Worm (Caenorhabditis elegans) whole organism, L4 larva: ENCODE measurements around the gene Y54E2A.8.
A peak's percentile ranks its signal among the peaks of the same experiment; 100 is the strongest.

ENCODE experiments used
- F10B5.3 ChIP-seq: sonication (generic microtip); optimal IDR thresholded peaks from 2 replicates; lab custom pipeline; 2016; ENCODE audit warnings: mild to moderate bottlenecking, missing genetic modification characterization, missing compliant biosample characterization
- R02D3.7 ChIP-seq: fragments of 150-350 bp; sonication (generic microtip); optimal IDR thresholded peaks from 3 replicates; lab custom pipeline; 2014; ENCODE audit warnings: missing biosample characterization, missing genetic modification characterization
- Y48G9A.11 ChIP-seq: fragments of 200-800 bp; sonication (Bioruptor generic); IDR thresholded peaks from 2 replicates; pipeline ENCODE4 v1.3.6; 2022; ENCODE audit warnings: missing genetic modification reagents, missing genetic modification characterization, missing compliant biosample characterization
- Y75B8A.6 ChIP-seq: fragments of 200-800 bp; sonication (Bioruptor generic); IDR thresholded peaks from 2 replicates; pipeline ENCODE4 v1.3.6; 2022; ENCODE audit warnings: missing genetic modification reagents, missing genetic modification characterization, missing compliant biosample characterization
- ZK546.5 ChIP-seq, 2 experiments: sonication (generic microtip); optimal IDR thresholded peaks; 2 replicates each; lab custom pipeline; 2017; ENCODE audit warnings: missing biosample characterization in 2 of 2, missing genetic modification characterization in 2 of 2
- aha-1 ChIP-seq: fragments of 150-350 bp; peaks from one replicate; lab custom pipeline; 2014; ENCODE audit warnings: missing biosample characterization, missing genetic modification characterization
- ama-1 ChIP-seq: fragments of 150-350 bp; optimal IDR thresholded peaks from 2 replicates; lab custom pipeline; 2014; ENCODE audit warnings: inconsistent platforms, mixed read lengths
- attf-4 ChIP-seq: sonication (generic microtip); optimal IDR thresholded peaks from 3 replicates; lab custom pipeline; 2017; ENCODE audit warnings: missing biosample characterization, missing genetic modification characterization
- ceh-20 ChIP-seq: fragments of 200-800 bp; sonication (Bioruptor generic); IDR thresholded peaks from 2 replicates; pipeline ENCODE4 v1.3.6; 2022; ENCODE audit warnings: missing genetic modification reagents, missing genetic modification characterization, missing compliant biosample characterization
- ceh-62 ChIP-seq: sonication (generic microtip); optimal IDR thresholded peaks from 2 replicates; lab custom pipeline; 2017; ENCODE audit warnings: missing biosample characterization, missing genetic modification characterization
- ces-1 ChIP-seq: fragments of 150-350 bp; sonication (generic microtip); optimal IDR thresholded peaks from 4 replicates; lab custom pipeline; 2014; ENCODE audit warnings: missing biosample characterization, missing genetic modification reagents, missing genetic modification characterization
- daf-16 ChIP-seq, 3 experiments: sonication (generic microtip); optimal IDR thresholded peaks; 2 replicates each; lab custom pipeline; 2016 to 2017; ENCODE audit warnings: missing genetic modification characterization in 3 of 3, missing genetic modification reagents in 3 of 3, mild to moderate bottlenecking in 2 of 3, missing compliant biosample characterization in 2 of 3, missing biosample characterization in 1 of 3, moderate library complexity in 1 of 3
- daf-8 ChIP-seq: fragments of 200-800 bp; sonication (Bioruptor generic); IDR thresholded peaks from 2 replicates; pipeline ENCODE4 v1.3.6; 2022; ENCODE audit warnings: missing genetic modification characterization, missing compliant biosample characterization
- dmd-6 ChIP-seq: fragments of 200-800 bp; sonication (Bioruptor generic); IDR thresholded peaks from 2 replicates; pipeline ENCODE4 v1.3.6; 2022; ENCODE audit warnings: missing genetic modification reagents, missing genetic modification characterization, missing compliant biosample characterization
- dmd-9 ChIP-seq: fragments of 200-800 bp; sonication (Bioruptor generic); IDR thresholded peaks from 2 replicates; pipeline ENCODE4 v1.3.6; 2022; ENCODE audit warnings: missing genetic modification reagents, missing genetic modification characterization, missing compliant biosample characterization
- dve-1 ChIP-seq: sonication (generic microtip); optimal IDR thresholded peaks from 2 replicates; lab custom pipeline; 2017; ENCODE audit warnings: antibody characterized with exemption, mild to moderate bottlenecking, missing genetic modification characterization, missing compliant biosample characterization; ENCODE audit not compliant: insufficient read depth
- egl-27 ChIP-seq: sonication (generic microtip); optimal IDR thresholded peaks from 3 replicates; lab custom pipeline; 2017; ENCODE audit warnings: missing biosample characterization, missing genetic modification reagents, missing genetic modification characterization
- hlh-11 ChIP-seq: fragments of 200-800 bp; sonication (Bioruptor generic); optimal IDR thresholded peaks from 2 replicates; lab custom pipeline; 2018; ENCODE audit warnings: mild to moderate bottlenecking, missing genetic modification characterization, missing compliant biosample characterization
- hlh-30 ChIP-seq: sonication (generic microtip); optimal IDR thresholded peaks from 2 replicates; lab custom pipeline; 2017; ENCODE audit warnings: antibody characterized with exemption, mild to moderate bottlenecking, missing genetic modification characterization, missing compliant biosample characterization; ENCODE audit not compliant: insufficient read depth
- hmg-1.1 ChIP-seq: fragments of 200-800 bp; sonication (Bioruptor generic); IDR thresholded peaks from 2 replicates; pipeline ENCODE4 v1.3.6; 2022; ENCODE audit warnings: missing genetic modification reagents, missing genetic modification characterization, missing compliant biosample characterization
- lim-7 ChIP-seq: fragments of 200-800 bp; sonication (Bioruptor generic); IDR thresholded peaks from 2 replicates; pipeline ENCODE4 v1.3.6; 2022; ENCODE audit warnings: missing genetic modification characterization, missing compliant biosample characterization
- lin-13 ChIP-seq: fragments of 150-350 bp; optimal IDR thresholded peaks from 2 replicates; lab custom pipeline; 2014; ENCODE audit warnings: missing biosample characterization, missing genetic modification reagents, missing genetic modification characterization
- lin-15B ChIP-seq: fragments of 150-350 bp; sonication (generic microtip); optimal IDR thresholded peaks from 3 replicates; lab custom pipeline; 2014; ENCODE audit warnings: missing biosample characterization, missing genetic modification characterization
- lsy-2 ChIP-seq, 2 experiments: fragments of 150-350 bp in 1 of 2; sonication (generic microtip) in 1 of 2; optimal IDR thresholded peaks; 2 replicates each; lab custom pipeline; 2014 to 2017; ENCODE audit warnings: missing biosample characterization in 2 of 2, missing genetic modification characterization in 2 of 2
- madf-9 ChIP-seq: fragments of 200-800 bp; sonication (Bioruptor generic); conservative IDR thresholded peaks from 2 replicates; pipeline ENCODE4 v1.3.6; 2022; ENCODE audit warnings: missing genetic modification reagents, missing genetic modification characterization, missing compliant biosample characterization
- mdt-29 ChIP-seq: fragments of 200-800 bp; sonication (Bioruptor generic); IDR thresholded peaks from 2 replicates; pipeline ENCODE4 v1.3.6; 2022; ENCODE audit warnings: missing genetic modification reagents, missing genetic modification characterization, missing compliant biosample characterization
- mep-1 ChIP-seq: fragments of 150-350 bp; sonication (generic microtip); optimal IDR thresholded peaks from 3 replicates; lab custom pipeline; 2014; ENCODE audit warnings: missing biosample characterization, missing genetic modification characterization
- mxl-2 ChIP-seq: fragments of 200-800 bp; sonication (Bioruptor generic); conservative IDR thresholded peaks from 2 replicates; pipeline ENCODE4 v1.3.6; 2022; ENCODE audit warnings: missing genetic modification reagents, missing genetic modification characterization, missing compliant biosample characterization
- nhr-102 ChIP-seq: sonication (generic microtip); optimal IDR thresholded peaks from 2 replicates; lab custom pipeline; 2016; ENCODE audit warnings: mild to moderate bottlenecking, missing genetic modification characterization, moderate library complexity, missing compliant biosample characterization
- nhr-28 ChIP-seq: fragments of 150-350 bp; optimal IDR thresholded peaks from 2 replicates; lab custom pipeline; 2014; ENCODE audit warnings: missing biosample characterization, missing genetic modification characterization
- nhr-41 ChIP-seq: fragments of 200-800 bp; sonication (Bioruptor generic); IDR thresholded peaks from 2 replicates; pipeline ENCODE4 v1.3.6; 2022; ENCODE audit warnings: missing genetic modification reagents, missing genetic modification characterization, missing compliant biosample characterization
- nhr-42 ChIP-seq: fragments of 200-800 bp; sonication (Bioruptor generic); IDR thresholded peaks from 2 replicates; pipeline ENCODE4 v1.3.6; 2022; ENCODE audit warnings: missing genetic modification characterization, missing compliant biosample characterization
- nhr-77 ChIP-seq: fragments of 150-350 bp; optimal IDR thresholded peaks from 2 replicates; lab custom pipeline; 2014; ENCODE audit warnings: missing biosample characterization, missing genetic modification characterization
- pha-4 ChIP-seq, 2 experiments: fragments of 150-350 bp in 1 of 2; fragments of 200-800 bp in 1 of 2; sonication (Bioruptor generic) in 1 of 2; IDR thresholded peaks in 1 of 2; optimal IDR thresholded peaks in 1 of 2; 2 replicates each; pipeline versions ENCODE4 v1.3.6 to Lab custom; 2014 to 2022; ENCODE audit warnings: missing genetic modification characterization in 2 of 2, missing genetic modification reagents in 2 of 2, missing biosample characterization in 1 of 2, missing compliant biosample characterization in 1 of 2
- php-3 ChIP-seq: fragments of 200-800 bp; sonication (Bioruptor generic); IDR thresholded peaks from 2 replicates; pipeline ENCODE4 v1.3.6; 2022; ENCODE audit warnings: missing genetic modification reagents, missing genetic modification characterization, missing compliant biosample characterization
- pqm-1 ChIP-seq: sonication (generic microtip); optimal IDR thresholded peaks from 2 replicates; lab custom pipeline; 2017; ENCODE audit warnings: missing biosample characterization, missing genetic modification characterization
- snpc-4 ChIP-seq: fragments of 150-350 bp; optimal IDR thresholded peaks from 2 replicates; lab custom pipeline; 2014; ENCODE audit warnings: missing biosample characterization, missing genetic modification characterization
- spr-1 ChIP-seq: sonication (generic microtip); optimal IDR thresholded peaks from 2 replicates; lab custom pipeline; 2016; ENCODE audit warnings: mild to moderate bottlenecking, missing genetic modification characterization, missing compliant biosample characterization
- tag-97 ChIP-seq: fragments of 200-800 bp; sonication (Bioruptor generic); IDR thresholded peaks from 2 replicates; pipeline ENCODE4 v1.3.6; 2022; ENCODE audit warnings: missing genetic modification characterization, missing compliant biosample characterization
- vab-7 ChIP-seq: fragments of 200-800 bp; sonication (Bioruptor generic); IDR thresholded peaks from 2 replicates; pipeline ENCODE4 v1.3.6; 2022; ENCODE audit warnings: missing genetic modification reagents, missing genetic modification characterization, missing compliant biosample characterization
- zag-1 ChIP-seq: fragments of 150-350 bp; optimal IDR thresholded peaks from 2 replicates; lab custom pipeline; 2014; ENCODE audit warnings: missing biosample characterization, missing genetic modification characterization
- zip-2 ChIP-seq: fragments of 150-350 bp; optimal IDR thresholded peaks from 2 replicates; lab custom pipeline; 2014; ENCODE audit warnings: missing biosample characterization, missing genetic modification characterization
- ztf-11 ChIP-seq: fragments of 150-350 bp; optimal IDR thresholded peaks from 2 replicates; lab custom pipeline; 2014; ENCODE audit warnings: missing biosample characterization, missing genetic modification characterization
- ztf-7 ChIP-seq: fragments of 150-350 bp; optimal IDR thresholded peaks from 2 replicates; lab custom pipeline; 2014; ENCODE audit warnings: missing biosample characterization, missing genetic modification characterization

The Y54E2A.8 gene

ce11 chrII:14811472-14811871 is 33.3 kb downstream of the Y54E2A.8 start (continued):
- TF ChIP-seq ZK546.5 (tag; optimal IDR thresholded peaks at IDR 0.05; lab: Kevin White, UChicago) (no peak), nhr-77 (tag; lab: Kevin White, UChicago) (peak; percentile 80), lim-7 (GFP tag; lab: Robert Waterston, UW) (no peak), ceh-62 (tag; lab: Kevin White, UChicago) (no peak)
- TF ChIP-seq, all 104 proteins: peak for 21

ce11 chrII:14812231-14812630 is 34.1 kb downstream of the Y54E2A.8 start, which contains the start of gene osta-3:
osta-3 (plus strand) TSS chrII:14812531.
- no peak for TF ChIP-seq ceh-20 (GFP tag; lab: Robert Waterston, UW)
- no peak for TF ChIP-seq spr-1 (tag; lab: Kevin White, UChicago)
- no peak for TF ChIP-seq madf-9 (GFP tag; lab: Robert Waterston, UW)
- no peak for TF ChIP-seq R02D3.7 (tag; lab: Kevin White, UChicago)
- no peak for TF ChIP-seq tag-97
- no peak for TF ChIP-seq lin-15B
- no peak for TF ChIP-seq pha-4 (GFP tag; IDR thresholded peaks at IDR 0.05; lab: Robert Waterston, UW)
- TF ChIP-seq pha-4 (tag; optimal IDR thresholded peaks at IDR 0.05; lab: Kevin White, UChicago): peak; percentile 14
- no peak for TF ChIP-seq nhr-102 (tag; lab: Kevin White, UChicago)

ce11 chrII:14812661-14813060 is 34.5 kb downstream of the Y54E2A.8 start:
- TF ChIP-seq nhr-28 (peak; percentile 89), php-3 (GFP tag; lab: Robert Waterston, UW) (peak; percentile 84), snpc-4 (no peak), ama-1 (no peak), daf-16 (GFP tag; optimal IDR thresholded peaks at IDR 0.05; lab: Kevin White, UChicago) (no peak), daf-16 (tag; optimal IDR thresholded peaks at IDR 0.05; lab: Kevin White, UChicago) (peak; percentile 70), dve-1 (tag; lab: Kevin White, UChicago) (peak; percentile 71), dmd-6 (GFP tag; lab: Robert Waterston, UW) (peak; percentile 91), nhr-77 (tag; lab: Kevin White, UChicago) (peak; percentile 97), egl-27 (no peak), zag-1 (tag; lab: Kevin White, UChicago) (no peak), nhr-102 (tag; lab: Kevin White, UChicago) (peak; percentile 11), vab-7 (no peak), hlh-11 (tag; lab: Kevin White, UChicago) (peak; percentile 73), nhr-41 (GFP tag; lab: Robert Waterston, UW) (peak; percentile 86; the same call in 1 of the 2 replicates), pqm-1 (tag; lab: Kevin White, UChicago) (peak; percentile 76), ztf-11 (tag; lab: Kevin White, UChicago) (no peak)
- TF ChIP-seq, all 104 proteins: peak for 10

ce11 chrII:14813106-14813505 is 35.0 kb downstream of the Y54E2A.8 start:
- TF ChIP-seq aha-1 (peak; percentile 9), Y48G9A.11 (GFP tag; lab: Robert Waterston, UW) (peak; percentile 91), ama-1 (no peak)

- TF ChIP-seq F10B5.3 (tag; lab: Kevin White, UChicago): no peak
- no peak for TF ChIP-seq mxl-2 (GFP tag; lab: Robert Waterston, UW)
- TF ChIP-seq daf-8: no peak
- peak; percentile 74 for TF ChIP-seq hlh-30 (tag; lab: Kevin White, UChicago)
- TF ChIP-seq lin-13 (GFP tag; lab: Kevin White, UChicago): peak; percentile 57
- peak; percentile 62 for TF ChIP-seq mep-1 (tag; lab: Kevin White, UChicago)
- TF ChIP-seq ztf-7 (tag; lab: Kevin White, UChicago): no peak
- TF ChIP-seq attf-4 (tag; lab: Kevin White, UChicago): no peak
- peak; percentile 47; the same call in 1 of the 2 replicates for TF ChIP-seq hmg-1.1 (GFP tag; lab: Robert Waterston, UW)
- TF ChIP-seq ces-1: no peak
- TF ChIP-seq Y75B8A.6: no peak
- no peak for TF ChIP-seq dmd-9 (GFP tag; lab: Robert Waterston, UW)
- no peak for TF ChIP-seq mdt-29
- TF ChIP-seq nhr-77 (tag; lab: Kevin White, UChicago): peak; percentile 75
- TF ChIP-seq lsy-2 (tag; optimal IDR thresholded peaks at IDR 0.05; lab: Kevin White, UChicago): peak in 1 of 2 experiments; percentile 86
- TF ChIP-seq nhr-42 (GFP tag; lab: Robert Waterston, UW): no peak
- no peak for TF ChIP-seq zip-2
Measured at ce11 chrII:14814894-14815568, 36.9 kb downstream of the Y54E2A.8 start, which contains the start of gene W01D2.1. W01D2.1 (plus strand) TSS chrII:14815518.
